Worm (Caenorhabditis elegans) whole organism, young adult: ENCODE measurements around the gene gst-8.

ENCODE experiments used
- ama-1 ChIP-seq, 3 experiments: fragments of 150-350 bp in 1 of 3; sonication (generic microtip) in 2 of 3; optimal IDR thresholded peaks; 2 replicates each; lab custom pipeline; 2014 to 2018; ENCODE audit warnings: missing biosample characterization in 2 of 3, missing genetic modification characterization in 2 of 3, missing genetic modification reagents in 2 of 3
- hsf-1 ChIP-seq: fragments of 200-800 bp; sonication (Bioruptor generic); IDR thresholded peaks from 2 replicates; pipeline ENCODE4 v1.3.6; 2022; ENCODE audit warnings: missing genetic modification reagents, missing genetic modification characterization, missing compliant biosample characterization
- xnd-1 ChIP-seq: sonication (generic microtip); optimal IDR thresholded peaks from 2 replicates; lab custom pipeline; 2016; ENCODE audit warnings: missing genotype, missing genetic modification reagents, missing genetic modification characterization, missing compliant biosample characterization

DNA sequence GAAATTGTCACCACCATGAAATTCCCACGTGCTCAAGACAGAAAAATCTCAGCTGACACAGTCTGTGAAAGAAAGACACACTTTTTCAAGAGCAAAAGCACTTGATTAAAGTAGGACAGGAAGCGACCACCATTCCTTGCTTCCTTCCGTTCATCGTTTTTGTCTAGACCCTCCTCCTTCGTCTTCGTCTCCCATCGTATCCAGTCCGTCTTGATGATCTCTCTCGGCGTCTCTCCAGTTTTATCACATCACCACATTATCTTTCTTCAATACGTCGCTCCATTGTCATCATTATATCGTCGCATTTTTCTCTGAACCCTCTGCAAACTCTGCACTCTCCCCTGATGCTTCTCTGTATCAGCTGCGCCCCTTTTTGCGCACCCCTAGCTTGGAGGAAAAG is 24.6 kb downstream of the gst-8 start:
- TF ChIP-seq ama-1 (optimal IDR thresholded peaks at IDR 0.05; lab: Kevin White, UChicago), result no peak
- TF ChIP-seq ama-1 (GFP tag; optimal IDR thresholded peaks at IDR 0.05; lab: Kevin White, UChicago), result no peak
- no peak for TF ChIP-seq hsf-1
- TF ChIP-seq xnd-1 (tag; lab: Kevin White, UChicago), result no peak
